Fruit fly (Drosophila melanogaster): ENCODE data around the gene CG31957.

DNA sequence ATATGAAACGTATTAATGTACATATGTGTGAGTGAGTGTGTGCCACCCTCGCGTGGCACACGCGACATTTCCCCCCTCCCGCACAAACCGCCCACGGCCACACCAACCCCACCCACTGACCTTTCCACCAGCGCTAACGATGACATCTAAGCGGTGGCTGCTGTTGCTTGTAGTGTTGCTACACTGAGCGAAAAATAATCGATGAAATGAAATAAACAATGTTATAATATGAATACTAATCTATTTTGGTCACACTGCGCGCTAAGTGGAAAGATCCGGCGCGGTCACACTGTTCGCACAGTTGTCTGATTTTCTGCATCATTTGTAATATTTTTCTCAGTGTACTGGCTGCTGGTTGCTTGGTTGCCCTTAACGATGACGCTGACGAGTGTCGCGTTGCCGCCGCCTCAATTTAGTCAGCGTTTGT, 40.0 kb downstream of the CG31957 start:
- TF ChIP-seq pan (optimal IDR thresholded peaks at IDR 0.05) (no peak), foxo (GFP tag; optimal IDR thresholded peaks at IDR 0.05) (peak in 1 of 2 experiments; percentile 79), Hr78 (GFP tag; optimal IDR thresholded peaks at IDR 0.05) (no peak), CrebA (GFP tag; optimal IDR thresholded peaks at IDR 0.05; ENCODE audit: borderline replicate concordance) (no peak), dsf (GFP tag; optimal IDR thresholded peaks at IDR 0.05; ENCODE audit: borderline replicate concordance) (no peak)
